Fruit fly (Drosophila melanogaster): ENCODE results near the gene Rfk.

The Rfk gene

dm6 chr3R:7895457-7895856 lies 17.6 kb downstream of the Rfk start (continued):
- TF ChIP-seq dmrt99B (tag; optimal IDR thresholded peaks at IDR 0.05) (no peak), CG2120 (GFP tag; optimal IDR thresholded peaks at IDR 0.05) (peak; percentile 87), rib (GFP tag; IDR thresholded peaks at IDR 0.05) (peak; percentile 45), gsb-n (tag; optimal IDR thresholded peaks at IDR 0.05) (no peak), onecut (GFP tag; IDR thresholded peaks at IDR 0.05) (no peak; the same call in 1 of the 2 replicates), tup (GFP tag; optimal IDR thresholded peaks at IDR 0.05) (no peak), ind (GFP tag; optimal IDR thresholded peaks at IDR 0.05) (peak; percentile 71), fd96Cb (tag; optimal IDR thresholded peaks at IDR 0.05) (peak; percentile 16), grn (GFP tag; optimal IDR thresholded peaks at IDR 0.05) (no peak), BEAF-32 (GFP tag; optimal IDR thresholded peaks at IDR 0.05) (no peak), CG1602 (GFP tag; optimal IDR thresholded peaks at IDR 0.05) (peak; percentile 35), Drgx (GFP tag; IDR thresholded peaks at IDR 0.05) (peak; percentile 96), CG31441 (GFP tag; IDR thresholded peaks at IDR 0.05) (no peak), YL-1 (GFP tag; optimal IDR thresholded peaks at IDR 0.05) (no peak), Stat92E (GFP tag; optimal IDR thresholded peaks at IDR 0.05) (no peak), pfk (GFP tag; optimal IDR thresholded peaks at IDR 0.05) (no peak), CG33557 (GFP tag; optimal IDR thresholded peaks at IDR 0.05) (no peak), Nf-YA (GFP tag; IDR thresholded peaks at IDR 0.05) (peak; percentile 75), CG18619 (GFP tag; optimal IDR thresholded peaks at IDR 0.05) (peak; percentile 61), Asciz (GFP tag; optimal IDR thresholded peaks at IDR 0.05) (peak; percentile 54), CG16815 (GFP tag; optimal IDR thresholded peaks at IDR 0.05) (peak; percentile 5), ken (GFP tag; IDR thresholded peaks at IDR 0.05) (no peak), CG18599 (GFP tag; optimal IDR thresholded peaks at IDR 0.05) (no peak), Usf (GFP tag; optimal IDR thresholded peaks at IDR 0.05) (no peak), dysf (GFP tag; IDR thresholded peaks at IDR 0.05) (peak; percentile 88), CG4424 (GFP tag; optimal IDR thresholded peaks at IDR 0.05) (no peak), CG12155 (GFP tag; optimal IDR thresholded peaks at IDR 0.05) (peak; percentile 53), pros (GFP tag; optimal IDR thresholded peaks at IDR 0.05) (no peak), CG11398 (GFP tag; optimal IDR thresholded peaks at IDR 0.05) (no peak), zfh2 (GFP tag; optimal IDR thresholded peaks at IDR 0.05) (peak; percentile 64), CG11723 (GFP tag; optimal IDR thresholded peaks at IDR 0.05) (no peak), CG2199 (GFP tag; IDR thresholded peaks at IDR 0.05) (no peak), CG4730 (GFP tag; IDR thresholded peaks at IDR 0.05) (peak; percentile 42; the same call in 1 of the 2 replicates), slp2 (GFP tag; optimal IDR thresholded peaks at IDR 0.05) (no peak), CG43689 (GFP tag; IDR thresholded peaks at IDR 0.05) (peak; percentile 54), CG1529 (GFP tag; optimal IDR thresholded peaks at IDR 0.05) (no peak), CG16863 (GFP tag; optimal IDR thresholded peaks at IDR 0.05) (no peak), CG32532 (GFP tag; IDR thresholded peaks at IDR 0.05) (peak; percentile 92), fd102C (GFP tag; optimal IDR thresholded peaks at IDR 0.05) (no peak), CG17328 (GFP tag; IDR thresholded peaks at IDR 0.05) (0 out of 2 replicates have a peak, but pooled peaks have one; percentile 22), CG7745 (tag; optimal IDR thresholded peaks at IDR 0.05) (no peak), cato (GFP tag; optimal IDR thresholded peaks at IDR 0.05; ENCODE audit: borderline replicate concordance) (no peak), Dip3 (GFP tag; optimal IDR thresholded peaks at IDR 0.05) (peak; percentile 51), wek (GFP tag; optimal IDR thresholded peaks at IDR 0.05) (no peak), fru (optimal IDR thresholded peaks at IDR 0.05) (no peak), luna (GFP tag; optimal IDR thresholded peaks at IDR 0.05) (no peak), CG14860 (GFP tag; IDR thresholded peaks at IDR 0.05; ENCODE audit: partially characterized antibody) (no peak), CG42726 (GFP tag; IDR thresholded peaks at IDR 0.05; ENCODE audit: partially characterized antibody) (no peak), CG2875 (GFP tag; optimal IDR thresholded peaks at IDR 0.05) (no peak), otp (GFP tag; IDR thresholded peaks at IDR 0.05) (no peak), CG10321 (GFP tag; IDR thresholded peaks at IDR 0.05) (no peak)
